Fruit fly (Drosophila melanogaster) whole organism, embryonic: Measurements from ENCODE around the gene CG7295.

ENCODE experiments used
- Asciz ChIP-seq: fragments of 200-800 bp; sonication (Bioruptor generic); optimal IDR thresholded peaks from 2 replicates; lab custom pipeline; 2017; ENCODE audit warnings: missing biosample characterization, mild to moderate bottlenecking, missing genetic modification characterization, missing genetic modification reagents
- Awh ChIP-seq: fragments of 200-800 bp; sonication (Bioruptor generic); IDR thresholded peaks from 2 replicates; pipeline ENCODE4, ENCODE4 v1.3.6; 2022; ENCODE audit warnings: missing biosample characterization, missing genetic modification characterization
- B-H1 ChIP-seq: fragments of 200-800 bp; sonication (Bioruptor generic); IDR thresholded peaks from 3 replicates; pipeline ENCODE4 v1.3.6; 2022; ENCODE audit warnings: missing biosample characterization, missing genetic modification characterization
- Blimp-1 ChIP-seq: fragments of 200-800 bp; sonication (Bioruptor generic); optimal IDR thresholded peaks from 3 replicates; lab custom pipeline; 2018; ENCODE audit warnings: missing biosample characterization, missing genetic modification characterization, mild to moderate bottlenecking, moderate library complexity, missing genetic modification reagents
- CG10147 ChIP-seq: fragments of 200-800 bp; sonication (Bioruptor generic); optimal IDR thresholded peaks from 2 replicates; lab custom pipeline; 2019; ENCODE audit warnings: missing biosample characterization, mild to moderate bottlenecking, missing genetic modification characterization, moderate library complexity
- CG10209 ChIP-seq: fragments of 200-800 bp; sonication (Bioruptor generic); optimal IDR thresholded peaks from 3 replicates; lab custom pipeline; 2017; ENCODE audit warnings: missing biosample characterization, mild to moderate bottlenecking, missing genetic modification characterization, missing genetic modification reagents
- CG10366 ChIP-seq: fragments of 200-800 bp; sonication (Bioruptor generic); IDR thresholded peaks from 2 replicates; pipeline ENCODE4 v1.3.6; 2022; ENCODE audit warnings: missing biosample characterization, missing genetic modification characterization
- CG11504 ChIP-seq: fragments of 200-800 bp; sonication (Bioruptor generic); optimal IDR thresholded peaks from 3 replicates; lab custom pipeline; 2019; ENCODE audit warnings: missing biosample characterization, mild to moderate bottlenecking, missing genetic modification characterization, moderate library complexity
- CG11560 ChIP-seq: fragments of 200-800 bp; sonication (Bioruptor generic); IDR thresholded peaks from 3 replicates; pipeline ENCODE4 v1.3.6; 2022; ENCODE audit warnings: missing biosample characterization, missing genetic modification characterization
- CG12769 ChIP-seq: fragments of 200-800 bp; sonication (Bioruptor generic); optimal IDR thresholded peaks from 2 replicates; lab custom pipeline; 2019; ENCODE audit warnings: missing biosample characterization, mild to moderate bottlenecking, missing genetic modification characterization, moderate library complexity
- CG13123 ChIP-seq: fragments of 200-800 bp; sonication (Bioruptor generic); optimal IDR thresholded peaks from 2 replicates; lab custom pipeline; 2016; ENCODE audit warnings: missing biosample characterization, missing genetic modification characterization
- CG13894 ChIP-seq: fragments of 200-800 bp; sonication (Bioruptor generic); optimal IDR thresholded peaks from 3 replicates; lab custom pipeline; 2018; ENCODE audit warnings: missing biosample characterization, mild to moderate bottlenecking, missing genetic modification characterization, moderate library complexity
- CG1529 ChIP-seq: fragments of 200-800 bp; sonication (Bioruptor generic); optimal IDR thresholded peaks from 3 replicates; lab custom pipeline; 2018; ENCODE audit warnings: missing biosample characterization, missing genetic modification characterization
- CG1603 ChIP-seq: fragments of 200-800 bp; sonication (Bioruptor generic); optimal IDR thresholded peaks from 2 replicates; lab custom pipeline; 2019; ENCODE audit warnings: missing biosample characterization, mild to moderate bottlenecking, missing genetic modification characterization, moderate library complexity
- CG17186 ChIP-seq: fragments of 200-800 bp; sonication (Bioruptor generic); optimal IDR thresholded peaks from 3 replicates; lab custom pipeline; 2017; ENCODE audit warnings: missing biosample characterization, missing genetic modification reagents, missing genetic modification characterization
- CG17829 ChIP-seq: fragments of 200-800 bp; optimal IDR thresholded peaks from 2 replicates; lab custom pipeline; 2019; ENCODE audit warnings: missing biosample characterization, mild to moderate bottlenecking, missing genetic modification characterization, moderate library complexity
- CG30020 ChIP-seq: fragments of 200-800 bp; optimal IDR thresholded peaks from 2 replicates; lab custom pipeline; 2019; ENCODE audit warnings: missing biosample characterization, mild to moderate bottlenecking, missing genetic modification characterization, moderate library complexity
- CG32772 ChIP-seq: fragments of 200-800 bp; sonication (Bioruptor generic); IDR thresholded peaks from 2 replicates; pipeline ENCODE4 v1.3.6; 2022; ENCODE audit warnings: missing biosample characterization, missing genetic modification characterization
- CG3407 ChIP-seq: fragments of 200-800 bp; sonication (Bioruptor generic); optimal IDR thresholded peaks from 2 replicates; lab custom pipeline; 2018; ENCODE audit warnings: missing biosample characterization, mild to moderate bottlenecking, missing genetic modification characterization
- CG6683 ChIP-seq: fragments of 200-800 bp; sonication (Bioruptor generic); optimal IDR thresholded peaks from 2 replicates; lab custom pipeline; 2017; ENCODE audit warnings: missing biosample characterization, mild to moderate bottlenecking, missing genetic modification characterization, missing genetic modification reagents
- CG6854 ChIP-seq: fragments of 200-800 bp; sonication (Bioruptor generic); optimal IDR thresholded peaks from 3 replicates; lab custom pipeline; 2017; ENCODE audit warnings: missing biosample characterization, mild to moderate bottlenecking, missing genetic modification characterization
- CG7963 ChIP-seq: fragments of 200-800 bp; sonication (Bioruptor generic); IDR thresholded peaks from 3 replicates; pipeline ENCODE4 v1.3.6; 2022; ENCODE audit warnings: missing biosample characterization, missing genetic modification characterization; ENCODE audit not compliant: partially characterized antibody
- D19B ChIP-seq: fragments of 200-800 bp; sonication (Bioruptor generic); optimal IDR thresholded peaks from 2 replicates; lab custom pipeline; 2017; ENCODE audit warnings: missing biosample characterization, mild to moderate bottlenecking, missing genetic modification characterization
- Eip74EF ChIP-seq, 2 experiments: fragments of 200-800 bp in 1 of 2; fragments of >200 bp in 1 of 2; sonication (Bioruptor generic) in 1 of 2; optimal IDR thresholded peaks; 2 replicates each; lab custom pipeline; 2017 to 2019; ENCODE audit warnings: missing biosample characterization in 2 of 2, missing genetic modification characterization in 2 of 2, mild to moderate bottlenecking in 1 of 2, moderate library complexity in 1 of 2
- Fer1 ChIP-seq: fragments of 200-800 bp; sonication (Bioruptor generic); optimal IDR thresholded peaks from 2 replicates; lab custom pipeline; 2017; ENCODE audit warnings: missing biosample characterization, mild to moderate bottlenecking, missing genetic modification characterization
- Gug ChIP-seq: fragments of 200-800 bp; sonication (Bioruptor generic); IDR thresholded peaks from 4 replicates; pipeline ENCODE4 v1.3.6; 2022; ENCODE audit warnings: missing biosample characterization, missing genetic modification characterization
- Hr78 ChIP-seq, 2 experiments: fragments of 200-800 bp in 1 of 2; fragments of >200 bp in 1 of 2; sonication (Bioruptor generic) in 1 of 2; optimal IDR thresholded peaks; 2 replicates each; lab custom pipeline; 2017 to 2019; ENCODE audit warnings: missing biosample characterization in 2 of 2, missing genetic modification characterization in 2 of 2, mild to moderate bottlenecking in 1 of 2, moderate library complexity in 1 of 2
- Jarid2 ChIP-seq: fragments of 200-800 bp; sonication (Bioruptor generic); optimal IDR thresholded peaks from 3 replicates; lab custom pipeline; 2017; ENCODE audit warnings: mild to moderate bottlenecking, missing biosample characterization, missing genetic modification reagents, missing genetic modification characterization
- Nf-YA ChIP-seq: fragments of 200-800 bp; sonication (Bioruptor generic); IDR thresholded peaks from 2 replicates; pipeline ENCODE4 v1.3.6; 2022; ENCODE audit warnings: missing biosample characterization, missing genetic modification characterization
- Ravus ChIP-seq: fragments of 200-800 bp; sonication (Bioruptor generic); IDR thresholded peaks from 2 replicates; pipeline ENCODE4 v1.3.6; 2022; ENCODE audit warnings: missing biosample characterization, missing genetic modification characterization
- Side ChIP-seq: fragments of 200-800 bp; sonication (Bioruptor generic); optimal IDR thresholded peaks from 2 replicates; lab custom pipeline; 2016; ENCODE audit warnings: missing biosample characterization, missing genetic modification characterization
- Xrp1 ChIP-seq: fragments of 200-800 bp; sonication (Bioruptor generic); IDR thresholded peaks from 2 replicates; pipeline ENCODE4 v1.3.6; 2022; ENCODE audit warnings: missing biosample characterization, missing genetic modification characterization
- YL-1 ChIP-seq: fragments of 200-800 bp; sonication (Bioruptor generic); optimal IDR thresholded peaks from 3 replicates; lab custom pipeline; 2017; ENCODE audit warnings: missing biosample characterization, mild to moderate bottlenecking, missing genetic modification characterization
- bcd ChIP-seq: fragments of 200-800 bp; sonication (Bioruptor generic); optimal IDR thresholded peaks from 2 replicates; lab custom pipeline; 2017; ENCODE audit warnings: missing biosample characterization, mild to moderate bottlenecking, missing genetic modification characterization
- bowl ChIP-seq: fragments of 200-800 bp; sonication (Bioruptor generic); IDR thresholded peaks from 2 replicates; pipeline ENCODE4 v1.3.6; 2022; ENCODE audit warnings: missing biosample characterization, missing genetic modification characterization
- chinmo ChIP-seq: fragments of 200-800 bp; sonication (Bioruptor generic); IDR thresholded peaks from 4 replicates; pipeline ENCODE4 v1.3.6; 2022; ENCODE audit warnings: missing biosample characterization, missing genetic modification characterization; ENCODE audit not compliant: partially characterized antibody
- danr ChIP-seq: fragments of 200-800 bp; sonication (Bioruptor generic); IDR thresholded peaks from 2 replicates; pipeline ENCODE4 v1.3.6; 2022; ENCODE audit warnings: missing biosample characterization, missing genetic modification characterization
- fd3F ChIP-seq: fragments of 200-800 bp; sonication (Bioruptor generic); optimal IDR thresholded peaks from 2 replicates; lab custom pipeline; 2018; ENCODE audit warnings: missing biosample characterization, mild to moderate bottlenecking, missing genetic modification characterization, moderate library complexity
- fd64A ChIP-seq: fragments of 200-800 bp; sonication (Bioruptor generic); optimal IDR thresholded peaks from 3 replicates; lab custom pipeline; 2018; ENCODE audit warnings: missing biosample characterization, mild to moderate bottlenecking, missing genetic modification characterization
- gce ChIP-seq: fragments of 200-800 bp; sonication (Bioruptor generic); IDR thresholded peaks from 3 replicates; pipeline ENCODE4 v1.3.6; 2022; ENCODE audit warnings: missing biosample characterization, missing genetic modification characterization
- h ChIP-seq: fragments of >200 bp; optimal IDR thresholded peaks from 2 replicates; lab custom pipeline; 2017
- lov ChIP-seq, 2 experiments: fragments of 200-800 bp in 1 of 2; fragments of >200 bp in 1 of 2; sonication (Bioruptor generic) in 1 of 2; IDR thresholded peaks in 1 of 2; optimal IDR thresholded peaks in 1 of 2; 2 replicates in 1 of 2; 3 replicates in 1 of 2; pipeline versions ENCODE4 v1.3.6 to Lab custom; 2017 to 2022; ENCODE audit warnings: missing biosample characterization in 1 of 2, missing genetic modification characterization in 1 of 2
- nau ChIP-seq: fragments of 200-800 bp; sonication (Bioruptor generic); optimal IDR thresholded peaks from 3 replicates; lab custom pipeline; 2017; ENCODE audit warnings: missing biosample characterization, mild to moderate bottlenecking, missing genetic modification characterization, missing genetic modification reagents
- pita ChIP-seq: fragments of 200-800 bp; sonication (Bioruptor generic); optimal IDR thresholded peaks from 2 replicates; lab custom pipeline; 2017; ENCODE audit warnings: missing biosample characterization, mild to moderate bottlenecking, missing genetic modification characterization
- pum ChIP-seq: fragments of 200-800 bp; sonication (Bioruptor generic); optimal IDR thresholded peaks from 2 replicates; lab custom pipeline; 2016; ENCODE audit warnings: missing biosample characterization, missing genetic modification characterization
- sens-2 ChIP-seq: fragments of 200-800 bp; sonication (Bioruptor generic); IDR thresholded peaks from 2 replicates; pipeline ENCODE4 v1.3.6; 2022; ENCODE audit warnings: missing biosample characterization, missing genetic modification characterization
- sob ChIP-seq: fragments of 200-800 bp; sonication (Bioruptor generic); IDR thresholded peaks from 2 replicates; pipeline ENCODE4 v1.3.6; 2022; ENCODE audit warnings: missing biosample characterization, missing genetic modification characterization
- tll ChIP-seq, 2 experiments: fragments of 200-800 bp in 1 of 2; fragments of >200 bp in 1 of 2; sonication (Bioruptor generic) in 1 of 2; optimal IDR thresholded peaks; 2 replicates each; lab custom pipeline; 2017 to 2019; ENCODE audit warnings: missing biosample characterization in 2 of 2, missing genetic modification characterization in 2 of 2, mild to moderate bottlenecking in 1 of 2, moderate library complexity in 1 of 2

The CG7295 gene

DNA sequence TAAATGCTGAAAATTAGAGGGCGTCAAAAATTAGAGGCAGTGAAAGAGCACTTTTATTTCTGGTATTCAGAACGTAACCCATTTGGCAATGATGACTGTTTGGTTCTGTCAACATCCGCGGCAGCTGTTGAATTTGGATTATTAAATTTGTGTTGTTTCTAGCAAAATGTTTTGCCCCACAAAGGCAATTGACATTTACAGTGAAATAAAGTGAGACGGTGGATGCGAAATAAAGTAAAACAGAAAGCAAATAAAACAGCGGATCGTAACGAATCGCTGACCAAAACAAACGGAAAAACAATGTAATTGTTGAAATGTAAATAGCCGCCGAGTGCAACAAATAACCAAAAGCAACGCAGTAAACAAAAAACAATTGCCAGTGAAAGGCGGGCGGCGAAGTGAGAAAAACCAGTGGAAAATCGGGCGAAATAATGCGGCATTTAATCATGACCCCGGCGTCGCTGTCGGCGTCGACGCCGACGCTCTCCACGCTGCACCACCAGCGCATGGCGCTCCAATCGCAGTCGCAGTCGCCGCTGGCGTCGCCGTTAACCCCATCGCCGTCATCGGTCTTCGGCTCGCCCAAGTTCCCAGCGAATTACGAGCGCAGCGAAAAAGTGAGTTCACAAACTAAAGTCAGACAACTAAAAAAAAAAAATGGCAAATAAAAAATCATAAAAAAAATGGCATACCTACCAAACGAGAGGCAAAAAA, 43.6 kb downstream of the CG7295 start (continued):
- TF ChIP-seq fd3F (GFP tag; lab: Kevin White, UChicago) (peak; percentile 24), CG6854 (no peak), chinmo (0 out of 4 replicates have a peak, but pooled peaks have one; percentile 57), CG12769 (tag; lab: Kevin White, UChicago) (peak; percentile 15), Awh (GFP tag; lab: Robert Waterston, UW) (no peak), CG3407 (GFP tag; lab: Kevin White, UChicago) (peak; percentile 20), Hr78 (GFP tag; optimal IDR thresholded peaks at IDR 0.05; lab: Kevin White, UChicago) (peak in 1 of 2 experiments; percentile 74), Blimp-1 (GFP tag; lab: Kevin White, UChicago) (peak; percentile 24), fd64A (GFP tag; lab: Kevin White, UChicago) (peak; percentile 31), CG11504 (peak; percentile 3), CG1529 (peak; percentile 0), Eip74EF (GFP tag; optimal IDR thresholded peaks at IDR 0.05; lab: Kevin White, UChicago) (peak in 1 of 2 experiments; percentile 6), pita (GFP tag; lab: Kevin White, UChicago) (no peak), Xrp1 (GFP tag; lab: Robert Waterston, UW) (peak; percentile 26; the same call in 1 of the 2 replicates), Asciz (peak; percentile 52), nau (GFP tag; lab: Kevin White, UChicago) (peak; percentile 8), Fer1 (GFP tag; lab: Kevin White, UChicago) (peak; percentile 0), CG1603 (peak; percentile 11), Jarid2 (peak; percentile 2), h (lab: Kevin White, UChicago) (no peak), danr (no peak), CG13123 (GFP tag; lab: Kevin White, UChicago) (no peak), CG11560 (no peak), CG10209 (GFP tag; lab: Kevin White, UChicago) (peak; percentile 17), D19B (no peak), YL-1 (GFP tag; lab: Kevin White, UChicago) (peak; percentile 4), sob (GFP tag; lab: Robert Waterston, UW) (peak; percentile 38; the same call in 1 of the 2 replicates)

DNA sequence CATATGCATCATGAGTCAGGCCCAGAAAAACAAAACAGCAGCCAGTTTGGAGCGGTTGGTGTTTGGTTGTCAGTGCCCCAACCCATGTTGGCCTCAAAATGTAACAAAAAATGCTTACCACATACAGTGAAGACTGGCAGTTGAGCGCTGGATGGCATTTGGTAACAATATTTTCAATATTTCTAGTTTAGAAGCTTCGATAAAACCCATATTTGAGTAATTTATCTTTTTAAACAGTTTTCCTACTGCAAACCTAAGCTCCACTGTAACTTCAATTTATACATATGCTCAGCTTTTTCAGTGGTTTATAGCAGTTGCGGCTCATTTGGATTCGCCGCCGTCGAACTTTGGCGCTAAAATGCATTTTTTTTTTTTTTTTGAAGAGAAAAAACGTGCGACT, 46.9 kb downstream of the CG7295 start:
- TF ChIP-seq CG32772 (GFP tag; lab: Robert Waterston, UW), result peak; percentile 68
- no peak for TF ChIP-seq pum (GFP tag; lab: Kevin White, UChicago)
- peak; percentile 23; the same call in 1 of the 2 replicates for TF ChIP-seq Nf-YA (GFP tag; lab: Robert Waterston, UW)
- TF ChIP-seq Ravus (GFP tag; lab: Robert Waterston, UW), result 0 out of 2 replicates have a peak, but pooled peaks have one; percentile 18
- peak; percentile 53; the same call in 1 of the 3 replicates for TF ChIP-seq gce
- TF ChIP-seq D19B, result no peak
- TF ChIP-seq B-H1 (GFP tag; lab: Robert Waterston, UW), result peak; percentile 60
- TF ChIP-seq CG7963 (GFP tag; lab: Robert Waterston, UW), result no peak
- no peak for TF ChIP-seq Side
- no peak for TF ChIP-seq CG30020 (tag; lab: Kevin White, UChicago)
- no peak for TF ChIP-seq CG17186
- no peak for TF ChIP-seq CG13894
- TF ChIP-seq CG10366 (GFP tag; lab: Robert Waterston, UW), result peak; percentile 70
- TF ChIP-seq lov (optimal IDR thresholded peaks at IDR 0.05; lab: Kevin White, UChicago), result no peak
- TF ChIP-seq lov (GFP tag; IDR thresholded peaks at IDR 0.05; lab: Robert Waterston, UW), result no peak
- TF ChIP-seq CG10147 (GFP tag; lab: Kevin White, UChicago), result no peak
- peak; percentile 16 for TF ChIP-seq CG1529
- TF ChIP-seq CG6683 (GFP tag; lab: Kevin White, UChicago), result no peak
- TF ChIP-seq Gug, result peak; percentile 54; the same call in 2 of the 4 replicates
- no peak for TF ChIP-seq sens-2 (GFP tag; lab: Robert Waterston, UW)
- TF ChIP-seq tll (GFP tag; optimal IDR thresholded peaks at IDR 0.05; lab: Kevin White, UChicago), result no peak
- peak; percentile 22 for TF ChIP-seq bcd (GFP tag; lab: Kevin White, UChicago)
- peak; percentile 38 for TF ChIP-seq CG17829 (tag; lab: Kevin White, UChicago)
- TF ChIP-seq bowl (GFP tag; lab: Robert Waterston, UW), result 0 out of 2 replicates have a peak, but pooled peaks have one; percentile 51
